Worm (Caenorhabditis elegans): ENCODE measurements around the gene cdk-11.2.

Gene cdk-11.2

ce11 chrX:10437421-10437820, 17.9 kb upstream of the cdk-11.2 start:
- TF ChIP-seq ceh-6 (GFP tag; optimal IDR thresholded peaks at IDR 0.05), result no peak
- peak; percentile 93 for TF ChIP-seq ceh-34 (tag; optimal IDR thresholded peaks at IDR 0.05)

- TF ChIP-seq C08G9.2 (tag; optimal IDR thresholded peaks at IDR 0.05), result peak; percentile 69
- no peak for TF ChIP-seq pha-4 (tag; optimal IDR thresholded peaks at IDR 0.05)
- peak; percentile 53 for TF ChIP-seq ets-4 (tag; optimal IDR thresholded peaks at IDR 0.05)
- peak; percentile 86 for TF ChIP-seq fkh-10 (GFP tag; optimal IDR thresholded peaks at IDR 0.05)
- TF ChIP-seq ceh-30 (tag; optimal IDR thresholded peaks at IDR 0.05), result no peak
- no peak for TF ChIP-seq gmeb-2 (tag; optimal IDR thresholded peaks at IDR 0.05)
- no peak for TF ChIP-seq hlh-15 (tag; optimal IDR thresholded peaks at IDR 0.05)
- TF ChIP-seq fax-1 (tag; optimal IDR thresholded peaks at IDR 0.05), result peak; percentile 33
- peak; percentile 51 for TF ChIP-seq ttx-3 (tag; optimal IDR thresholded peaks at IDR 0.05)
- TF ChIP-seq ama-1 (optimal IDR thresholded peaks at IDR 0.05), result no peak
- no peak for TF ChIP-seq nhr-11 (tag; optimal IDR thresholded peaks at IDR 0.05)
- peak; percentile 76 for TF ChIP-seq ceh-14 (tag; optimal IDR thresholded peaks at IDR 0.05)
- TF ChIP-seq lin-11 (tag; optimal IDR thresholded peaks at IDR 0.05), result no peak
- peak; percentile 88 for TF ChIP-seq rnt-1 (tag; optimal IDR thresholded peaks at IDR 0.05)
- peak; percentile 82 for TF ChIP-seq ceh-18 (tag; optimal IDR thresholded peaks at IDR 0.05)
- TF ChIP-seq hlh-8 (tag; optimal IDR thresholded peaks at IDR 0.05), result peak; percentile 53
- peak; percentile 51 for TF ChIP-seq ceh-48 (tag; optimal IDR thresholded peaks at IDR 0.05)
- TF ChIP-seq unc-86 (tag; optimal IDR thresholded peaks at IDR 0.05), result no peak
- peak; percentile 92 for TF ChIP-seq syd-9 (tag; optimal IDR thresholded peaks at IDR 0.05)
- peak; percentile 82 for TF ChIP-seq sdc-2 (tag; optimal IDR thresholded peaks at IDR 0.05)
- TF ChIP-seq nfya-1 (tag; optimal IDR thresholded peaks at IDR 0.05), result peak; percentile 77
- peak; percentile 13 for TF ChIP-seq hlh-6 (tag; optimal IDR thresholded peaks at IDR 0.05)
- peak; percentile 55 for TF ChIP-seq ceh-19 (GFP tag; optimal IDR thresholded peaks at IDR 0.05)
- TF ChIP-seq odd-2 (tag; optimal IDR thresholded peaks at IDR 0.05), result no peak
- no peak for TF ChIP-seq lim-6 (tag; optimal IDR thresholded peaks at IDR 0.05)
- no peak for TF ChIP-seq C38D4.7 (GFP tag; optimal IDR thresholded peaks at IDR 0.05)
- TF ChIP-seq K02D7.2 (tag; optimal IDR thresholded peaks at IDR 0.05), result no peak
- no peak for TF ChIP-seq elt-4 (tag; optimal IDR thresholded peaks at IDR 0.05)
- TF ChIP-seq ceh-24 (tag; optimal IDR thresholded peaks at IDR 0.05), result no peak
- TF ChIP-seq ceh-6 (GFP tag; optimal IDR thresholded peaks at IDR 0.05), result no peak
- TF ChIP-seq pha-2 (tag; optimal IDR thresholded peaks at IDR 0.05), result no peak
- no peak for TF ChIP-seq nhr-232 (tag; optimal IDR thresholded peaks at IDR 0.05)
- 0 out of 2 replicates have a peak, but pooled peaks have one; percentile 30 for TF ChIP-seq sox-2 (GFP tag; IDR thresholded peaks at IDR 0.05)
- peak; percentile 15 for TF ChIP-seq eyg-1 (tag; optimal IDR thresholded peaks at IDR 0.05)
- TF ChIP-seq pros-1 (tag; optimal IDR thresholded peaks at IDR 0.05), result peak; percentile 84
- no peak for TF ChIP-seq tbx-7 (tag; optimal IDR thresholded peaks at IDR 0.05)
- peak; percentile 89 for TF ChIP-seq ceh-34 (tag; optimal IDR thresholded peaks at IDR 0.05)
- peak; percentile 94 for TF ChIP-seq ceh-31 (tag; optimal IDR thresholded peaks at IDR 0.05)
- no peak for TF ChIP-seq ceh-45 (GFP tag; IDR thresholded peaks at IDR 0.05)
- TF ChIP-seq mec-3 (tag; optimal IDR thresholded peaks at IDR 0.05; ENCODE audit: borderline replicate concordance), result no peak
- TF ChIP-seq ceh-9 (tag; optimal IDR thresholded peaks at IDR 0.05), result no peak
- no peak for TF ChIP-seq unc-3 (GFP tag; conservative IDR thresholded peaks at IDR 0.05)
- TF ChIP-seq unc-3 (tag; optimal IDR thresholded peaks at IDR 0.05), result no peak
- TF ChIP-seq ceh-2 (tag; optimal IDR thresholded peaks at IDR 0.05), result peak; percentile 16
- no peak for TF ChIP-seq npax-4 (tag; optimal IDR thresholded peaks at IDR 0.05)
- TF ChIP-seq hlh-30 (tag; optimal IDR thresholded peaks at IDR 0.05; ENCODE audit: insufficient read depth), result peak; percentile 15
- TF ChIP-seq ahr-1 (tag; optimal IDR thresholded peaks at IDR 0.05), result peak; percentile 5
- no peak for TF ChIP-seq dve-1 (tag; optimal IDR thresholded peaks at IDR 0.05)
- TF ChIP-seq tbx-2 (tag; optimal IDR thresholded peaks at IDR 0.05), result peak; percentile 85
- TF ChIP-seq unc-55 (GFP tag; optimal IDR thresholded peaks at IDR 0.05), result peak; percentile 56
- TF ChIP-seq dmd-4 (tag; optimal IDR thresholded peaks at IDR 0.05; ENCODE audit: borderline replicate concordance), result no peak
These were observed 16.0 kb upstream of the cdk-11.2 start for ce11 chrX:10435492-10435939.
